Fruit fly (Drosophila melanogaster): ENCODE data around the gene CG8372.
A peak's percentile ranks its signal among the peaks of the same experiment; 100 is the strongest.

dm6 chr2L:8162307-8163024 lies 50.2 kb downstream of the CG8372 start, which contains the start of gene Acbp1:
- TF ChIP-seq rgr (GFP tag; optimal IDR thresholded peaks at IDR 0.05) (peak; percentile 96), lola (GFP tag; optimal IDR thresholded peaks at IDR 0.05) (no peak), sv (GFP tag; optimal IDR thresholded peaks at IDR 0.05) (peak; percentile 95), Rel (GFP tag; optimal IDR thresholded peaks at IDR 0.05) (peak; percentile 92), Rel (tag; optimal IDR thresholded peaks at IDR 0.05) (peak; percentile 90), usp (GFP tag; optimal IDR thresholded peaks at IDR 0.05) (no peak)
